Worm (Caenorhabditis elegans) whole organism, mixed stage, embryonic: ENCODE measurements around the gene C28F5.1.

Experiments
- M03D4.4 ChIP-seq: sonication (generic microtip); optimal IDR thresholded peaks from 2 replicates; lab custom pipeline; 2017; ENCODE audit warnings: mild to moderate bottlenecking, missing genetic modification characterization, missing compliant biosample characterization
- bed-3 ChIP-seq: fragments of 200-800 bp; sonication (Bioruptor generic); optimal IDR thresholded peaks from 3 replicates; lab custom pipeline; 2018; ENCODE audit warnings: mild to moderate bottlenecking, missing genetic modification characterization, moderate library complexity, missing compliant biosample characterization
- blmp-1 ChIP-seq: fragments of 150-350 bp; optimal IDR thresholded peaks from 2 replicates; lab custom pipeline; 2014; ENCODE audit warnings: missing biosample characterization, missing genetic modification characterization
- ceh-39 ChIP-seq: fragments of 150-350 bp; optimal IDR thresholded peaks from 2 replicates; lab custom pipeline; 2014; ENCODE audit warnings: missing biosample characterization, missing genetic modification characterization
- ceh-83 ChIP-seq: fragments of 200-800 bp; sonication (Bioruptor generic); optimal IDR thresholded peaks from 2 replicates; lab custom pipeline; 2018; ENCODE audit warnings: mild to moderate bottlenecking, missing genetic modification characterization, missing compliant biosample characterization
- ces-1 ChIP-seq: fragments of 150-350 bp; optimal IDR thresholded peaks from 2 replicates; lab custom pipeline; 2014; ENCODE audit warnings: missing biosample characterization, missing genetic modification reagents, missing genetic modification characterization
- drap-1 ChIP-seq: fragments of 200-800 bp; sonication (Bioruptor generic); optimal IDR thresholded peaks from 3 replicates; lab custom pipeline; 2018; ENCODE audit warnings: mild to moderate bottlenecking, missing genetic modification characterization, missing compliant biosample characterization
- flh-1 ChIP-seq: fragments of 200-800 bp; sonication (Bioruptor generic); optimal IDR thresholded peaks from 2 replicates; lab custom pipeline; 2018; ENCODE audit warnings: mild to moderate bottlenecking, missing genetic modification characterization, moderate library complexity, missing compliant biosample characterization
- hlh-1 ChIP-seq: fragments of 150-350 bp; optimal IDR thresholded peaks from 2 replicates; lab custom pipeline; 2014; ENCODE audit warnings: missing biosample characterization, missing genetic modification reagents, missing genetic modification characterization
- lin-13 ChIP-seq: fragments of 150-350 bp; optimal IDR thresholded peaks from 2 replicates; lab custom pipeline; 2014; ENCODE audit warnings: missing biosample characterization, missing genetic modification characterization
- lsy-2 ChIP-seq: fragments of 150-350 bp; optimal IDR thresholded peaks from 2 replicates; lab custom pipeline; 2014; ENCODE audit warnings: missing biosample characterization, missing genetic modification characterization
- mab-5 ChIP-seq: fragments of 150-350 bp; optimal IDR thresholded peaks from 2 replicates; lab custom pipeline; 2014; ENCODE audit warnings: missing biosample characterization, missing genetic modification characterization
- mep-1 ChIP-seq: fragments of 150-350 bp; optimal IDR thresholded peaks from 2 replicates; lab custom pipeline; 2017; ENCODE audit warnings: missing biosample characterization, missing genetic modification reagents, missing genetic modification characterization, inconsistent platforms
- nhr-12 ChIP-seq: fragments of 150-350 bp; optimal IDR thresholded peaks from 2 replicates; lab custom pipeline; 2014; ENCODE audit warnings: missing biosample characterization, missing genetic modification characterization
- nhr-2 ChIP-seq: fragments of 150-350 bp; optimal IDR thresholded peaks from 2 replicates; lab custom pipeline; 2014; ENCODE audit warnings: missing biosample characterization, missing genetic modification characterization
- nhr-237 ChIP-seq: fragments of 150-350 bp; optimal IDR thresholded peaks from 2 replicates; lab custom pipeline; 2014; ENCODE audit warnings: missing biosample characterization, missing genetic modification characterization
- nhr-76 ChIP-seq: sonication (generic microtip); optimal IDR thresholded peaks from 2 replicates; lab custom pipeline; 2017; ENCODE audit warnings: missing biosample characterization, missing genetic modification characterization
- pha-4 ChIP-seq: fragments of 150-350 bp; optimal IDR thresholded peaks from 2 replicates; lab custom pipeline; 2018; ENCODE audit warnings: missing biosample characterization, missing genetic modification reagents, missing genetic modification characterization
- sem-2 ChIP-seq: fragments of 200-800 bp; sonication (Bioruptor generic); optimal IDR thresholded peaks from 2 replicates; lab custom pipeline; 2018; ENCODE audit warnings: mild to moderate bottlenecking, missing genetic modification characterization, missing compliant biosample characterization
- snpc-4 ChIP-seq: fragments of 150-350 bp; optimal IDR thresholded peaks from 2 replicates; lab custom pipeline; 2014; ENCODE audit warnings: missing biosample characterization, missing genetic modification characterization
- sptf-1 ChIP-seq: sonication (generic microtip); optimal IDR thresholded peaks from 2 replicates; lab custom pipeline; 2017; ENCODE audit warnings: mild to moderate bottlenecking, missing genetic modification characterization, moderate library complexity, missing compliant biosample characterization
- unc-62 ChIP-seq: fragments of 150-350 bp; optimal IDR thresholded peaks from 2 replicates; lab custom pipeline; 2014; ENCODE audit warnings: missing biosample characterization, missing genetic modification reagents, missing genetic modification characterization
- zip-8 ChIP-seq: fragments of 150-350 bp; optimal IDR thresholded peaks from 2 replicates; lab custom pipeline; 2014; ENCODE audit warnings: missing biosample characterization, missing genetic modification characterization
- ztf-11 ChIP-seq: fragments of 150-350 bp; optimal IDR thresholded peaks from 2 replicates; lab custom pipeline; 2014; ENCODE audit warnings: missing biosample characterization, missing genetic modification characterization

Gene C28F5.1

DNA sequence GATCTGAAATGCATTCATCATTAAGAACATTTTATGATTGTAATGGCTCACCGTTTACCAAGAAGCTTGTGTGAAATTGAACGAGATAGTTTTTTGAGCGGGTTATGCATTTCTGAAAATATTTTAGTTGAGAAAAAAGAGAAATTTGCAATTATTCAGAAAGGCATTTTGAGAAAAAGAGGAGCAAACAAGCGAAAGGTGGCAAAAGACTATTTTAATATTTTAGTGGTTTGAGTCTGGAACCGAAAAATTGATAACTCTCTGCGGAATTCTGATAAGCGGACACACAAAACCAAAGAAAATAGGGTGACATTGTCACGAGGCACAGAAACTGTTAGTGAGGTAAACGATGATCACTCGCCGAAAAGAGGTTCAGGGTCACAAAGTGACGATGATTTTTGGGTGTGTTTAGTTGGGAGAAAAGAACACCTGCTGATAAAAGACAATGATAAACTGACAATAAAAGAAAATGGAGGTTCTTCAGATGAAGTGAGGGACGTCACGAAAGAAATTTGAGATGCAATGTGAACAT lies 49.7 kb downstream of the C28F5.1 start:
- TF ChIP-seq mab-5 (tag; lab: Kevin White, UChicago) (no peak), M03D4.4 (no peak), sem-2 (GFP tag; lab: Kevin White, UChicago) (no peak), zip-8 (tag; lab: Kevin White, UChicago) (no peak), pha-4 (tag; lab: Kevin White, UChicago) (no peak), nhr-76 (tag; lab: Kevin White, UChicago) (no peak), hlh-1 (tag; lab: Kevin White, UChicago) (no peak), lin-13 (tag; lab: Kevin White, UChicago) (no peak), ces-1 (no peak)
- TF ChIP-seq, all 35 proteins: peak for 0

DNA sequence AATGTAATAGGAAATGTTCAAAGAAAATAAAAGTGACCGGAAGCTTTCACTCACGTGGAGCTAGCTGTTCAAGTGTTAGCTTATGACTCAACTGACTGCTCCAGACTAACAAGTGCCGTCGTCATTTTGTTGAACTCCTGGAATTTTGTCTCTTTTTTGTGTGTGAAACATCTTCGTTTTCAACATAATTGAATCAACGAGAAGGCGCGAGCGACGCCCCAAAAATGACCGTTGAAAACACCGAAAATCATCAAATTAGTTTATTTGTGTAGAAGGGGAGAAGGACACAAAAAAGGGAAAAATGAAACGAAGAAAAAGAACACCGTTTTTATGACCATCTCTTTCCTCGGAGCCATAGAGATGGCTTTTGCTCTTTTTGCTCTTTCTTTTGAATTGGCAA lies 50.3 kb downstream of the C28F5.1 start, which contains the start of gene ZK1290.14:
ZK1290.14 (minus strand) TSS at position 139 of the 400 bp plus-strand sequence.
- TF ChIP-seq bed-3 (GFP tag; lab: Kevin White, UChicago): no peak
- TF ChIP-seq nhr-76 (tag; lab: Kevin White, UChicago): no peak
- no peak for TF ChIP-seq zip-8 (tag; lab: Kevin White, UChicago)
- TF ChIP-seq hlh-1 (tag; lab: Kevin White, UChicago): no peak
- TF ChIP-seq ceh-39 (tag; lab: Kevin White, UChicago): no peak
- TF ChIP-seq mep-1 (tag; lab: Kevin White, UChicago): no peak
- no peak for TF ChIP-seq nhr-2 (tag; lab: Kevin White, UChicago)
- TF ChIP-seq flh-1: no peak
- no peak for TF ChIP-seq lsy-2 (tag; lab: Kevin White, UChicago)
- no peak for TF ChIP-seq drap-1 (GFP tag; lab: Kevin White, UChicago)
- TF ChIP-seq nhr-237 (tag; lab: Kevin White, UChicago): no peak
- no peak for TF ChIP-seq ces-1
- no peak for TF ChIP-seq ceh-83
- no peak for TF ChIP-seq ztf-11 (tag; lab: Kevin White, UChicago)
- no peak for TF ChIP-seq sptf-1 (tag; lab: Kevin White, UChicago)
- TF ChIP-seq unc-62 (GFP tag; lab: Kevin White, UChicago): no peak
- no peak for TF ChIP-seq blmp-1 (tag; lab: Kevin White, UChicago)
- TF ChIP-seq nhr-12 (tag; lab: Kevin White, UChicago): no peak
- TF ChIP-seq mab-5 (tag; lab: Kevin White, UChicago): no peak
- TF ChIP-seq snpc-4 (tag; lab: Kevin White, UChicago): no peak
